Fruit fly (Drosophila melanogaster): Measurements from ENCODE around the gene EMC3.

DNA sequence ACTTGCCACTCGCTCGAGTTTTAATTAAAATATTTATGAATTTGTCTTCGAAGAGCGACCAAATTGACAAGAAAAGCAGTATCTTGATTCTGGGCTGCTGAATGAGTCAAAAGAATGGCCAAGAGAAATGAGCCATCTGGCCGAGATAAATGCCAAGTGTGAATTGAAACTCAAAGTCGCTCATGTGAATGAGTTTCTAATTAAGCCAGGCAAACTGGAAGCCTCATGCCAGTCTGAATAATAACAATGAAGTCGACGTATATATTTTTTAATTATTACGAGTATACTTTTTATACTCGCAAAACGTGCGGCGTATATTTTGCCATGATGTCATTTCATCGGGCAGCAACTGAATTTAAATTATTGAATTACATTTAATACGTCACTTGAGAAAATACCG is 22.9 kb downstream of the EMC3 start, which contains the start of gene Lip2:
- no peak for TF ChIP-seq CG33017 (tag; optimal IDR thresholded peaks at IDR 0.05)
- no peak for TF ChIP-seq Mnt (GFP tag; optimal IDR thresholded peaks at IDR 0.05)
- no peak for TF ChIP-seq toe (GFP tag; optimal IDR thresholded peaks at IDR 0.05)
- TF ChIP-seq CG5204 (GFP tag; optimal IDR thresholded peaks at IDR 0.05), result no peak
- TF ChIP-seq CG14711 (tag; optimal IDR thresholded peaks at IDR 0.05), result no peak
- no peak for TF ChIP-seq Hr96 (GFP tag; optimal IDR thresholded peaks at IDR 0.05)
- TF ChIP-seq kay (GFP tag; ENCODE audit: borderline replicate concordance), result peak; percentile 17
- no peak for TF ChIP-seq CG7101 (tag; optimal IDR thresholded peaks at IDR 0.05)
- TF ChIP-seq pad (GFP tag; optimal IDR thresholded peaks at IDR 0.05), result no peak
- no peak for TF ChIP-seq CG11617 (GFP tag; optimal IDR thresholded peaks at IDR 0.05)
- TF ChIP-seq cic (GFP tag; optimal IDR thresholded peaks at IDR 0.05), result no peak
- no peak for TF ChIP-seq Clk (GFP tag; optimal IDR thresholded peaks at IDR 0.05)

All from whole organism, adult.